Worm (Caenorhabditis elegans) whole organism, L4/young adult: ENCODE results near the gene nhr-117.

Experiments used
- W03F9.2 ChIP-seq: fragments of 150-350 bp; optimal IDR thresholded peaks from 2 replicates; lab custom pipeline; 2014; ENCODE audit warnings: missing biosample characterization, missing genetic modification characterization
- dao-5 ChIP-seq: sonication (generic microtip); optimal IDR thresholded peaks from 2 replicates; lab custom pipeline; 2016; ENCODE audit warnings: missing genotype, missing genetic modification characterization, moderate library complexity, missing compliant biosample characterization

- no peak for TF ChIP-seq W03F9.2 (tag; lab: Kevin White, UChicago)
- TF ChIP-seq dao-5 (tag; lab: Kevin White, UChicago): no peak
These were observed 8.0 kb upstream of the nhr-117 start, which contains the start of gene nhr-238 for ce11 chrV:1629329-1629728.
